Worm (Caenorhabditis elegans) whole organism, L4 larva: ENCODE measurements around the gene F08D12.4.

Experiments
- R02D3.7 ChIP-seq: fragments of 150-350 bp; sonication (generic microtip); optimal IDR thresholded peaks from 3 replicates; lab custom pipeline; 2014; ENCODE audit warnings: missing biosample characterization, missing genetic modification characterization
- T20F7.1 ChIP-seq: fragments of 200-800 bp; sonication (Bioruptor generic); optimal IDR thresholded peaks from 2 replicates; lab custom pipeline; 2018; ENCODE audit warnings: mild to moderate bottlenecking, missing genetic modification characterization, missing compliant biosample characterization
- ama-1 ChIP-seq: fragments of 150-350 bp; optimal IDR thresholded peaks from 2 replicates; lab custom pipeline; 2014; ENCODE audit warnings: inconsistent platforms, mixed read lengths
- attf-4 ChIP-seq: sonication (generic microtip); optimal IDR thresholded peaks from 3 replicates; lab custom pipeline; 2017; ENCODE audit warnings: missing biosample characterization, missing genetic modification characterization
- ceh-62 ChIP-seq: sonication (generic microtip); optimal IDR thresholded peaks from 2 replicates; lab custom pipeline; 2017; ENCODE audit warnings: missing biosample characterization, missing genetic modification characterization
- gei-8 ChIP-seq: fragments of 200-800 bp; sonication (Bioruptor generic); optimal IDR thresholded peaks from 2 replicates; lab custom pipeline; 2018; ENCODE audit warnings: mild to moderate bottlenecking, missing genetic modification characterization, missing compliant biosample characterization
- hlh-30 ChIP-seq: sonication (generic microtip); optimal IDR thresholded peaks from 2 replicates; lab custom pipeline; 2017; ENCODE audit warnings: antibody characterized with exemption, mild to moderate bottlenecking, missing genetic modification characterization, missing compliant biosample characterization; ENCODE audit not compliant: insufficient read depth
- lin-15B ChIP-seq: fragments of 150-350 bp; sonication (generic microtip); optimal IDR thresholded peaks from 3 replicates; lab custom pipeline; 2014; ENCODE audit warnings: missing biosample characterization, missing genetic modification characterization
- nhr-77 ChIP-seq: fragments of 150-350 bp; optimal IDR thresholded peaks from 2 replicates; lab custom pipeline; 2014; ENCODE audit warnings: missing biosample characterization, missing genetic modification characterization
- sdz-12 ChIP-seq: fragments of 200-800 bp; sonication (Bioruptor generic); optimal IDR thresholded peaks from 2 replicates; lab custom pipeline; 2018; ENCODE audit warnings: mild to moderate bottlenecking, missing genetic modification characterization, missing compliant biosample characterization
- snpc-4 ChIP-seq: fragments of 150-350 bp; optimal IDR thresholded peaks from 2 replicates; lab custom pipeline; 2014; ENCODE audit warnings: missing biosample characterization, missing genetic modification characterization
- zag-1 ChIP-seq: fragments of 150-350 bp; optimal IDR thresholded peaks from 2 replicates; lab custom pipeline; 2014; ENCODE audit warnings: missing biosample characterization, missing genetic modification characterization

ce11 chrII:2769021-2769420, 8.9 kb upstream of the F08D12.4 start, which contains the start of gene F08D12.7:
- no peak for TF ChIP-seq lin-15B (tag; lab: Kevin White, UChicago)
- TF ChIP-seq zag-1: no peak
- no peak for TF ChIP-seq R02D3.7 (tag; lab: Kevin White, UChicago)
- TF ChIP-seq T20F7.1 (GFP tag; lab: Kevin White, UChicago): no peak
- TF ChIP-seq snpc-4 (tag; lab: Kevin White, UChicago): no peak
- no peak for TF ChIP-seq attf-4
- TF ChIP-seq hlh-30 (tag; lab: Kevin White, UChicago): no peak
- TF ChIP-seq gei-8 (GFP tag; lab: Kevin White, UChicago): no peak
- no peak for TF ChIP-seq ceh-62 (tag; lab: Kevin White, UChicago)
- TF ChIP-seq nhr-77 (tag; lab: Kevin White, UChicago): no peak
- TF ChIP-seq sdz-12 (GFP tag; lab: Kevin White, UChicago): no peak
- no peak for TF ChIP-seq ama-1
